Fruit fly (Drosophila melanogaster): ENCODE data around the gene robl37BC.

robl37BC gene

DNA sequence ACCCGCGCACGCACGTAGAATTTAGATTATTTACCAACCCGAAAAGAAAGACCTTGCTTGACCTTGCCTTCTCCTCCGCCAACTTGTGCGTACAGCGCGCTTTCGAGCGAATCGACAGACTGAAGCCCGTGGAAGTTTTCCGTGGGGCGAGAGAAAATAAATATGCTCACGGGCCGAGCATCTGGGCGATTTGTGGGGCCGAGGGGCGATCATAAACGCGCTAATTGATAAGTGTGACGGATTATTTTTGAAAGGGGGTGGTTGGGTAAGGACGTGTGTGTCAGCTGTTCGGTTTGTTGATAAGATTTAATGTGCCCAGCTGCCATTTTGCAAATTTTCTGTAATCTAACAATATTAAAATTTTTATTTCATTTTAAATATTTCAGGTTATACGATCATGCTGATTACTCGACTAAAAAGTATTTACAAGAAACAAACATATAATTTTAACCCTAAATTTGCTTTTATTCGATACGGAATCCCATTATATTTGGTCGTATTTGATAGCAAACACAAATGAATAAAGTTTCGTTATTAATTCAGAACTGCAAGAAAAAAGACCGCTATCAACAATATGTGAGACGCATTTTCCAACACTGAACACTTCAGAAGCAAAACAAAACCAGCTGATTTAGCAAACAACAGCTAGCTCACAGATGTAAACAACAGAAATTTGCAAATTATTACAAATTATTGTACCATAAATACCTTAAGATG lies 36.4 kb upstream of the robl37BC start, which contains the start of the genes L2HGDH and CG10431 (continued):
- peak; percentile 79 for TF ChIP-seq CoRest (tag; optimal IDR thresholded peaks at IDR 0.05)
- TF ChIP-seq pho (GFP tag; optimal IDR thresholded peaks at IDR 0.05) = peak; percentile 10
- peak; percentile 47 for TF ChIP-seq dmrt11E (tag; optimal IDR thresholded peaks at IDR 0.05)
- no peak for TF ChIP-seq CG17802 (tag; optimal IDR thresholded peaks at IDR 0.05)
- TF ChIP-seq CG18599 (GFP tag; optimal IDR thresholded peaks at IDR 0.05) = peak; percentile 76
- no peak for TF ChIP-seq ap (GFP tag; IDR thresholded peaks at IDR 0.05)
- peak; percentile 2 for TF ChIP-seq CG7928 (GFP tag; optimal IDR thresholded peaks at IDR 0.05)
- peak; percentile 44 for TF ChIP-seq fd3F (GFP tag; optimal IDR thresholded peaks at IDR 0.05)
- TF ChIP-seq scrt (GFP tag; optimal IDR thresholded peaks at IDR 0.05) = peak; percentile 41
- peak; percentile 72 for TF ChIP-seq CG12104 (GFP tag; optimal IDR thresholded peaks at IDR 0.05)
- peak; percentile 40 for TF ChIP-seq tio (GFP tag; optimal IDR thresholded peaks at IDR 0.05)
- peak; percentile 52 for TF ChIP-seq BEAF-32 (GFP tag; optimal IDR thresholded peaks at IDR 0.05)
- TF ChIP-seq Dad (GFP tag; optimal IDR thresholded peaks at IDR 0.05) = no peak
- TF ChIP-seq CG1233 (GFP tag; optimal IDR thresholded peaks at IDR 0.05) = peak; percentile 39
- no peak for TF ChIP-seq Oaz (GFP tag; IDR thresholded peaks at IDR 0.05)
- peak; percentile 70 for TF ChIP-seq gfzf (GFP tag; optimal IDR thresholded peaks at IDR 0.05)
- peak; percentile 65 for TF ChIP-seq Bteb2 (GFP tag; optimal IDR thresholded peaks at IDR 0.05)
- peak; percentile 60 for TF ChIP-seq CG30020 (tag; optimal IDR thresholded peaks at IDR 0.05)
- TF ChIP-seq CG2120 (GFP tag; optimal IDR thresholded peaks at IDR 0.05) = peak; percentile 77
- TF ChIP-seq YL-1 (GFP tag; optimal IDR thresholded peaks at IDR 0.05) = peak; percentile 52
- peak; percentile 30 for TF ChIP-seq odd (GFP tag; optimal IDR thresholded peaks at IDR 0.05)
- peak; percentile 57 for TF ChIP-seq NfI (GFP tag; optimal IDR thresholded peaks at IDR 0.05)
- TF ChIP-seq tll (GFP tag; optimal IDR thresholded peaks at IDR 0.05) = peak in 1 of 2 experiments; percentile 13
- peak; percentile 44; the same call in 1 of the 2 replicates for TF ChIP-seq Adf1 (GFP tag; IDR thresholded peaks at IDR 0.05)
- peak; percentile 53 for TF ChIP-seq CG17186 (GFP tag; optimal IDR thresholded peaks at IDR 0.05)
- TF ChIP-seq CG11560 (tag; IDR thresholded peaks at IDR 0.05) = no peak
- peak; percentile 8; the same call in 1 of the 2 replicates for TF ChIP-seq CG9215 (GFP tag; IDR thresholded peaks at IDR 0.05)
- peak; percentile 41 for TF ChIP-seq Ets97D (GFP tag; optimal IDR thresholded peaks at IDR 0.05)
- peak; percentile 75 for TF ChIP-seq CG13424 (tag; optimal IDR thresholded peaks at IDR 0.05)
- TF ChIP-seq CG7963 (GFP tag; IDR thresholded peaks at IDR 0.05; ENCODE audit: partially characterized antibody) = no peak
- TF ChIP-seq CG6791 (GFP tag; IDR thresholded peaks at IDR 0.05; ENCODE audit: partially characterized antibody) = no peak
- peak; percentile 35 for TF ChIP-seq CG1529 (GFP tag; optimal IDR thresholded peaks at IDR 0.05)
- peak; percentile 79 for TF ChIP-seq phol (tag; optimal IDR thresholded peaks at IDR 0.05)
- TF ChIP-seq tgo (GFP tag; IDR thresholded peaks at IDR 0.05) = peak; percentile 32; the same call in 1 of the 3 replicates
- TF ChIP-seq ci (GFP tag; IDR thresholded peaks at IDR 0.05) = peak; percentile 55; the same call in 2 of the 3 replicates
- peak; percentile 30 for TF ChIP-seq nom (GFP tag; optimal IDR thresholded peaks at IDR 0.05)
- peak; percentile 66 for TF ChIP-seq zen (tag; optimal IDR thresholded peaks at IDR 0.05)
- TF ChIP-seq otp (GFP tag; IDR thresholded peaks at IDR 0.05) = peak; percentile 89
- no peak for TF ChIP-seq br (optimal IDR thresholded peaks at IDR 0.05)
- TF ChIP-seq twi (tag; optimal IDR thresholded peaks at IDR 0.05) = peak; percentile 49
- peak; percentile 60 for TF ChIP-seq Ptx1 (GFP tag; IDR thresholded peaks at IDR 0.05)
- TF ChIP-seq lab (GFP tag; optimal IDR thresholded peaks at IDR 0.05) = peak; percentile 85
- peak; percentile 45 for TF ChIP-seq CG10431 (GFP tag; optimal IDR thresholded peaks at IDR 0.05)
- TF ChIP-seq CG4328 (GFP tag; optimal IDR thresholded peaks at IDR 0.05) = peak; percentile 56
- TF ChIP-seq disco-r (GFP tag; optimal IDR thresholded peaks at IDR 0.05) = peak; percentile 34
- TF ChIP-seq CG7271 (tag; optimal IDR thresholded peaks at IDR 0.05) = peak; percentile 43
- peak; percentile 56 for TF ChIP-seq kay (GFP tag; optimal IDR thresholded peaks at IDR 0.05)
- no peak for TF ChIP-seq CG12236 (GFP tag; optimal IDR thresholded peaks at IDR 0.05)
- TF ChIP-seq CG4282 (GFP tag; optimal IDR thresholded peaks at IDR 0.05) = no peak

Measured in whole organism, embryonic.